Fruit fly (Drosophila melanogaster) whole organism, embryonic: Measurements from ENCODE around the gene CG7387.

ENCODE experiments used
- Aef1 ChIP-seq: fragments of 200-800 bp; sonication (Bioruptor generic); IDR thresholded peaks from 3 replicates; pipeline ENCODE4 v1.3.6; 2022; ENCODE audit warnings: missing biosample characterization, missing genetic modification characterization
- Asciz ChIP-seq: fragments of 200-800 bp; sonication (Bioruptor generic); optimal IDR thresholded peaks from 2 replicates; lab custom pipeline; 2017; ENCODE audit warnings: missing biosample characterization, mild to moderate bottlenecking, missing genetic modification characterization, missing genetic modification reagents
- B-H1 ChIP-seq: fragments of 200-800 bp; sonication (Bioruptor generic); IDR thresholded peaks from 3 replicates; pipeline ENCODE4 v1.3.6; 2022; ENCODE audit warnings: missing biosample characterization, missing genetic modification characterization
- Blimp-1 ChIP-seq: fragments of 200-800 bp; sonication (Bioruptor generic); optimal IDR thresholded peaks from 3 replicates; lab custom pipeline; 2018; ENCODE audit warnings: missing biosample characterization, missing genetic modification characterization, mild to moderate bottlenecking, moderate library complexity, missing genetic modification reagents
- C15 ChIP-seq: fragments of 200-800 bp; sonication (Bioruptor generic); IDR thresholded peaks from 3 replicates; pipeline ENCODE4 v1.3.6; 2022; ENCODE audit warnings: missing biosample characterization, missing genetic modification characterization
- CG10147 ChIP-seq: fragments of 200-800 bp; sonication (Bioruptor generic); optimal IDR thresholded peaks from 2 replicates; lab custom pipeline; 2019; ENCODE audit warnings: missing biosample characterization, mild to moderate bottlenecking, missing genetic modification characterization, moderate library complexity
- CG10366 ChIP-seq: fragments of 200-800 bp; sonication (Bioruptor generic); IDR thresholded peaks from 2 replicates; pipeline ENCODE4 v1.3.6; 2022; ENCODE audit warnings: missing biosample characterization, missing genetic modification characterization
- CG10462 ChIP-seq: fragments of 200-800 bp; sonication (Bioruptor generic); optimal IDR thresholded peaks from 2 replicates; lab custom pipeline; 2016; ENCODE audit warnings: missing biosample characterization, missing genetic modification characterization
- CG10543 ChIP-seq: fragments of 200-800 bp; sonication (Bioruptor generic); optimal IDR thresholded peaks from 3 replicates; lab custom pipeline; 2017; ENCODE audit warnings: missing biosample characterization, mild to moderate bottlenecking, missing genetic modification characterization, moderate library complexity
- CG10654 ChIP-seq: fragments of 200-800 bp; sonication (Bioruptor generic); optimal IDR thresholded peaks from 2 replicates; lab custom pipeline; 2016; ENCODE audit warnings: missing biosample characterization, missing genetic modification characterization
- CG11560 ChIP-seq: fragments of 200-800 bp; sonication (Bioruptor generic); IDR thresholded peaks from 3 replicates; pipeline ENCODE4 v1.3.6; 2022; ENCODE audit warnings: missing biosample characterization, missing genetic modification characterization
- CG12071 ChIP-seq: fragments of 200-800 bp; sonication (Bioruptor generic); optimal IDR thresholded peaks from 3 replicates; lab custom pipeline; 2018; ENCODE audit warnings: missing biosample characterization, mild to moderate bottlenecking, missing genetic modification characterization
- CG14965 ChIP-seq: fragments of 200-800 bp; sonication (Bioruptor generic); optimal IDR thresholded peaks from 2 replicates; lab custom pipeline; 2016; ENCODE audit warnings: missing biosample characterization, missing genetic modification characterization, borderline replicate concordance
- CG15073 ChIP-seq: fragments of 200-800 bp; sonication (Bioruptor generic); optimal IDR thresholded peaks from 2 replicates; lab custom pipeline; 2016; ENCODE audit warnings: missing biosample characterization, missing genetic modification characterization
- CG15696 ChIP-seq: fragments of 200-800 bp; sonication (Bioruptor generic); optimal IDR thresholded peaks from 2 replicates; lab custom pipeline; 2019; ENCODE audit warnings: missing biosample characterization, mild to moderate bottlenecking, missing genetic modification characterization, moderate library complexity
- CG1603 ChIP-seq: fragments of 200-800 bp; sonication (Bioruptor generic); optimal IDR thresholded peaks from 2 replicates; lab custom pipeline; 2019; ENCODE audit warnings: missing biosample characterization, mild to moderate bottlenecking, missing genetic modification characterization, moderate library complexity
- CG16779 ChIP-seq: fragments of 200-800 bp; sonication (Bioruptor generic); IDR thresholded peaks from 2 replicates; pipeline ENCODE4 v1.3.6; 2022; ENCODE audit warnings: missing biosample characterization, missing genetic modification characterization
- CG17612 ChIP-seq: fragments of 200-800 bp; sonication (Bioruptor generic); IDR thresholded peaks from 2 replicates; pipeline ENCODE4 v1.3.6; 2022; ENCODE audit warnings: missing biosample characterization, missing genetic modification characterization
- CG2199 ChIP-seq: fragments of 200-800 bp; sonication (Bioruptor generic); IDR thresholded peaks from 3 replicates; pipeline ENCODE4 v1.3.6; 2022; ENCODE audit warnings: missing biosample characterization, missing genetic modification characterization
- CG3065 ChIP-seq: fragments of 200-800 bp; sonication (Bioruptor generic); optimal IDR thresholded peaks from 2 replicates; lab custom pipeline; 2016; ENCODE audit warnings: missing biosample characterization, missing genetic modification characterization
- CG31365 ChIP-seq: fragments of 200-800 bp; sonication (Bioruptor generic); optimal IDR thresholded peaks from 2 replicates; lab custom pipeline; 2018; ENCODE audit warnings: missing biosample characterization, mild to moderate bottlenecking, missing genetic modification characterization
- CG3995 ChIP-seq: fragments of 200-800 bp; sonication (Bioruptor generic); optimal IDR thresholded peaks from 3 replicates; lab custom pipeline; 2016; ENCODE audit warnings: missing biosample characterization, missing genetic modification characterization
- CG4282 ChIP-seq: fragments of 200-800 bp; sonication (Bioruptor generic); optimal IDR thresholded peaks from 2 replicates; lab custom pipeline; 2016; ENCODE audit warnings: missing biosample characterization, missing genetic modification characterization
- CG6683 ChIP-seq: fragments of 200-800 bp; sonication (Bioruptor generic); optimal IDR thresholded peaks from 2 replicates; lab custom pipeline; 2017; ENCODE audit warnings: missing biosample characterization, mild to moderate bottlenecking, missing genetic modification characterization, missing genetic modification reagents
- CG7928 ChIP-seq: fragments of 200-800 bp; sonication (Bioruptor generic); optimal IDR thresholded peaks from 2 replicates; lab custom pipeline; 2017; ENCODE audit warnings: missing biosample characterization, mild to moderate bottlenecking, missing genetic modification characterization
- CG9876 ChIP-seq: fragments of 200-800 bp; sonication (Bioruptor generic); optimal IDR thresholded peaks from 2 replicates; lab custom pipeline; 2016; ENCODE audit warnings: missing biosample characterization, missing genetic modification characterization
- CrebB ChIP-seq: fragments of 200-800 bp; sonication (Bioruptor generic); optimal IDR thresholded peaks from 3 replicates; lab custom pipeline; 2018; ENCODE audit warnings: missing biosample characterization, mild to moderate bottlenecking, missing genetic modification characterization
- D19A ChIP-seq: fragments of 200-800 bp; optimal IDR thresholded peaks from 3 replicates; lab custom pipeline; 2019; ENCODE audit warnings: missing biosample characterization, mild to moderate bottlenecking, missing genetic modification characterization, moderate library complexity
- Dp ChIP-seq: fragments of 200-800 bp; sonication (Bioruptor generic); optimal IDR thresholded peaks from 2 replicates; lab custom pipeline; 2018; ENCODE audit warnings: missing biosample characterization, mild to moderate bottlenecking, missing genetic modification characterization, moderate library complexity
- Drgx ChIP-seq: fragments of 200-800 bp; sonication (Bioruptor generic); IDR thresholded peaks from 2 replicates; pipeline ENCODE4 v1.3.6; 2022; ENCODE audit warnings: missing biosample characterization, missing genetic modification characterization
- E2f1 ChIP-seq: fragments of 200-800 bp; sonication (Bioruptor generic); IDR thresholded peaks from 2 replicates; pipeline ENCODE4 v1.3.6; 2022; ENCODE audit warnings: missing biosample characterization, missing genetic modification characterization
- Gsc ChIP-seq: fragments of 200-800 bp; sonication (Bioruptor generic); IDR thresholded peaks from 2 replicates; pipeline ENCODE4 v1.3.6; 2022; ENCODE audit warnings: missing biosample characterization, missing genetic modification characterization
- Hr39 ChIP-seq: fragments of >200 bp; optimal IDR thresholded peaks from 2 replicates; lab custom pipeline; 2017
- MBD-R2 ChIP-seq: fragments of 200-800 bp; sonication (Bioruptor generic); IDR thresholded peaks from 2 replicates; pipeline ENCODE4 v1.3.6; 2022; ENCODE audit warnings: missing biosample characterization, missing genetic modification characterization
- NfI ChIP-seq: fragments of 200-800 bp; sonication (Bioruptor generic); optimal IDR thresholded peaks from 3 replicates; lab custom pipeline; 2018; ENCODE audit warnings: missing biosample characterization, mild to moderate bottlenecking, missing genetic modification characterization, moderate library complexity
- Optix ChIP-seq: fragments of 200-800 bp; sonication (Bioruptor generic); IDR thresholded peaks from 3 replicates; pipeline ENCODE4 v1.3.6; 2022; ENCODE audit warnings: missing biosample characterization, missing genetic modification characterization
- Ravus ChIP-seq: fragments of 200-800 bp; sonication (Bioruptor generic); IDR thresholded peaks from 2 replicates; pipeline ENCODE4 v1.3.6; 2022; ENCODE audit warnings: missing biosample characterization, missing genetic modification characterization
- Side ChIP-seq: fragments of 200-800 bp; sonication (Bioruptor generic); optimal IDR thresholded peaks from 2 replicates; lab custom pipeline; 2016; ENCODE audit warnings: missing biosample characterization, missing genetic modification characterization
- Six4 ChIP-seq: fragments of 200-800 bp; sonication (Bioruptor generic); optimal IDR thresholded peaks from 2 replicates; lab custom pipeline; 2016; ENCODE audit warnings: missing biosample characterization, missing genetic modification characterization
- ato ChIP-seq: fragments of 200-800 bp; sonication (Bioruptor generic); IDR thresholded peaks from 2 replicates; pipeline ENCODE4 v1.3.6; 2022; ENCODE audit warnings: missing biosample characterization, missing genetic modification characterization; ENCODE audit not compliant: partially characterized antibody
- crol ChIP-seq: fragments of 200-800 bp; sonication (Bioruptor generic); IDR thresholded peaks from 2 replicates; pipeline ENCODE4 v1.3.6; 2022; ENCODE audit warnings: missing biosample characterization, missing genetic modification characterization
- exex ChIP-seq: fragments of 200-800 bp; sonication (Bioruptor generic); optimal IDR thresholded peaks from 4 replicates; lab custom pipeline; 2018; ENCODE audit warnings: missing biosample characterization, mild to moderate bottlenecking, missing genetic modification characterization, moderate library complexity
- ftz-f1 ChIP-seq: fragments of 200-800 bp; sonication (Bioruptor generic); optimal IDR thresholded peaks from 2 replicates; lab custom pipeline; 2016; ENCODE audit warnings: missing biosample characterization, missing genetic modification characterization
- gce ChIP-seq: fragments of 200-800 bp; sonication (Bioruptor generic); IDR thresholded peaks from 3 replicates; pipeline ENCODE4 v1.3.6; 2022; ENCODE audit warnings: missing biosample characterization, missing genetic modification characterization
- gfzf ChIP-seq: fragments of 200-800 bp; sonication (Bioruptor generic); optimal IDR thresholded peaks from 2 replicates; lab custom pipeline; 2016; ENCODE audit warnings: missing biosample characterization, mild to moderate bottlenecking, missing genetic modification characterization, moderate library complexity
- gt ChIP-seq: fragments of 200-800 bp; sonication (Bioruptor generic); IDR thresholded peaks from 2 replicates; pipeline ENCODE4 v1.3.6; 2022; ENCODE audit warnings: missing biosample characterization, missing genetic modification characterization
- kni ChIP-seq: fragments of 200-800 bp; sonication (Bioruptor generic); optimal IDR thresholded peaks from 3 replicates; lab custom pipeline; 2017; ENCODE audit warnings: mild to moderate bottlenecking, missing biosample characterization, missing genetic modification reagents, missing genetic modification characterization
- knrl ChIP-seq: fragments of 200-800 bp; sonication (Bioruptor generic); IDR thresholded peaks from 3 replicates; pipeline ENCODE4 v1.3.6; 2022; ENCODE audit warnings: missing biosample characterization, missing genetic modification characterization; ENCODE audit not compliant: partially characterized antibody
- p53 ChIP-seq: fragments of 200-800 bp; sonication (Bioruptor generic); optimal IDR thresholded peaks from 2 replicates; lab custom pipeline; 2016; ENCODE audit warnings: missing biosample characterization, missing genetic modification characterization
- phol ChIP-seq: fragments of 200-800 bp; sonication (Bioruptor generic); optimal IDR thresholded peaks from 3 replicates; lab custom pipeline; 2018; ENCODE audit warnings: missing biosample characterization, mild to moderate bottlenecking, missing genetic modification characterization, moderate library complexity
- stwl ChIP-seq: fragments of 200-800 bp; sonication (Bioruptor generic); optimal IDR thresholded peaks from 3 replicates; lab custom pipeline; 2018; ENCODE audit warnings: missing biosample characterization, mild to moderate bottlenecking, missing genetic modification characterization, moderate library complexity
- toy ChIP-seq: fragments of 200-800 bp; sonication (Bioruptor generic); IDR thresholded peaks from 2 replicates; pipeline ENCODE4 v1.3.6; 2022; ENCODE audit warnings: missing biosample characterization, missing genetic modification characterization
- trh ChIP-seq: fragments of 200-800 bp; sonication (Bioruptor generic); optimal IDR thresholded peaks from 2 replicates; lab custom pipeline; 2016; ENCODE audit warnings: missing biosample characterization, missing genetic modification characterization

CG7387 gene

dm6 chr3L:8175818-8176217, 17.1 kb downstream of the CG7387 start, which contains the start of gene RecQ4:
TSS of gene RecQ4 (minus strand) at chr3L:8175978.
- no peak for TF ChIP-seq Six4 (GFP tag; lab: Kevin White, UChicago)
- no peak for TF ChIP-seq CG15696 (tag; lab: Kevin White, UChicago)
- no peak for TF ChIP-seq CG9876 (GFP tag; lab: Kevin White, UChicago)
- no peak for TF ChIP-seq CG17612 (GFP tag; lab: Robert Waterston, UW)
- TF ChIP-seq B-H1 (GFP tag; lab: Robert Waterston, UW) = no peak
- TF ChIP-seq CG10147 (GFP tag; lab: Kevin White, UChicago) = no peak
- no peak for TF ChIP-seq CG16779
- TF ChIP-seq gt (GFP tag; lab: Robert Waterston, UW) = no peak
- no peak for TF ChIP-seq C15 (GFP tag; lab: Robert Waterston, UW)
- peak; percentile 22 for TF ChIP-seq phol (tag; lab: Kevin White, UChicago)
- TF ChIP-seq CG10654 (GFP tag; lab: Kevin White, UChicago) = no peak
- no peak for TF ChIP-seq NfI (GFP tag; lab: Kevin White, UChicago)
- no peak for TF ChIP-seq crol (GFP tag; lab: Robert Waterston, UW)
- no peak for TF ChIP-seq kni
- no peak for TF ChIP-seq CG31365 (tag; lab: Kevin White, UChicago)
- peak; percentile 44 for TF ChIP-seq gfzf (GFP tag; lab: Kevin White, UChicago)
- no peak for TF ChIP-seq CG2199 (GFP tag; lab: Robert Waterston, UW)
- TF ChIP-seq Hr39 = no peak
- TF ChIP-seq Blimp-1 (GFP tag; lab: Kevin White, UChicago) = no peak
- TF ChIP-seq CG3995 = no peak
- TF ChIP-seq p53 (GFP tag; lab: Kevin White, UChicago) = no peak
- peak; percentile 26; the same call in 1 of the 3 replicates for TF ChIP-seq knrl (GFP tag; lab: Robert Waterston, UW)
- no peak for TF ChIP-seq Asciz (GFP tag; lab: Kevin White, UChicago)
- no peak for TF ChIP-seq CG14965
- peak; percentile 77 for TF ChIP-seq stwl
- no peak for TF ChIP-seq Aef1 (GFP tag; lab: Robert Waterston, UW)
- no peak for TF ChIP-seq Gsc
- no peak for TF ChIP-seq D19A (tag; lab: Kevin White, UChicago)
- TF ChIP-seq CG10543 (GFP tag; lab: Kevin White, UChicago) = no peak
- TF ChIP-seq Drgx (GFP tag; lab: Robert Waterston, UW) = no peak
- TF ChIP-seq Ravus (GFP tag; lab: Robert Waterston, UW) = no peak
- TF ChIP-seq Dp = peak; percentile 97
- no peak for TF ChIP-seq CG12071 (GFP tag; lab: Kevin White, UChicago)
- peak; percentile 90 for TF ChIP-seq E2f1 (GFP tag; lab: Robert Waterston, UW)
- no peak for TF ChIP-seq CG15073
- no peak for TF ChIP-seq CrebB (tag; lab: Kevin White, UChicago)
- TF ChIP-seq toy (GFP tag; lab: Robert Waterston, UW) = no peak
- peak; percentile 9 for TF ChIP-seq ftz-f1 (GFP tag; lab: Kevin White, UChicago)
- TF ChIP-seq gce (GFP tag; lab: Robert Waterston, UW) = no peak
- no peak for TF ChIP-seq Side (GFP tag; lab: Kevin White, UChicago)
- peak; percentile 78 for TF ChIP-seq MBD-R2 (GFP tag; lab: Robert Waterston, UW)
- no peak for TF ChIP-seq CG11560 (tag; lab: Robert Waterston, UW)
- TF ChIP-seq CG4282 (GFP tag; lab: Kevin White, UChicago) = peak; percentile 65
- TF ChIP-seq ato (GFP tag; lab: Robert Waterston, UW) = no peak
- TF ChIP-seq CG6683 = no peak
- no peak for TF ChIP-seq CG1603 (tag; lab: Kevin White, UChicago)
- TF ChIP-seq CG10366 (GFP tag; lab: Robert Waterston, UW) = no peak
- no peak for TF ChIP-seq CG10462 (GFP tag; lab: Kevin White, UChicago)
- TF ChIP-seq CG7928 (GFP tag; lab: Kevin White, UChicago) = no peak
- no peak for TF ChIP-seq exex (tag; lab: Kevin White, UChicago)
- TF ChIP-seq Optix (GFP tag; lab: Robert Waterston, UW) = no peak
- no peak for TF ChIP-seq trh (GFP tag; lab: Kevin White, UChicago)
- no peak for TF ChIP-seq CG3065
